Comparison of ENCODE assay signal across 1 fruit fly cellular context in genomic region chr2L:12644301-12644700, dm6.
TF ChIP-seq lines count a peak whose summit lies in the region.

No protein-coding gene starts in this region.

TF ChIP-seq in whole organism, embryonic, 481 proteins besides CTCF, POLR2A, EP300 and RAD21 (continued from another document):
- TF ChIP-seq CG31365 (tag; optimal IDR thresholded peaks at IDR 0.05; lab: Kevin White, UChicago) (no peak), Optix (GFP tag; IDR thresholded peaks at IDR 0.05; lab: Robert Waterston, UW) (no peak), CG9932 (GFP tag; IDR thresholded peaks at IDR 0.05; lab: Robert Waterston, UW) (no peak), CG31388 (GFP tag; optimal IDR thresholded peaks at IDR 0.05; lab: Kevin White, UChicago) (no peak), fd96Cb (tag; optimal IDR thresholded peaks at IDR 0.05; lab: Kevin White, UChicago) (peak; percentile 2), CG8944 (GFP tag; optimal IDR thresholded peaks at IDR 0.05; lab: Kevin White, UChicago) (no peak), mam (GFP tag; optimal IDR thresholded peaks at IDR 0.05; lab: Kevin White, UChicago) (no peak), al (GFP tag; IDR thresholded peaks at IDR 0.05; lab: Robert Waterston, UW) (no peak), Kr (GFP tag; optimal IDR thresholded peaks at IDR 0.05; lab: Kevin White, UChicago) (no peak), CG12299 (tag; optimal IDR thresholded peaks at IDR 0.05; lab: Kevin White, UChicago) (no peak), CG18619 (GFP tag; optimal IDR thresholded peaks at IDR 0.05; lab: Kevin White, UChicago) (no peak), emc (GFP tag; optimal IDR thresholded peaks at IDR 0.05; lab: Kevin White, UChicago) (no peak), CG11247 (GFP tag; IDR thresholded peaks at IDR 0.05; lab: Robert Waterston, UW) (no peak), HLH4C (GFP tag; IDR thresholded peaks at IDR 0.05; lab: Robert Waterston, UW; ENCODE audit: partially characterized antibody) (no peak), Hr78 (GFP tag; optimal IDR thresholded peaks at IDR 0.05; lab: Kevin White, UChicago) (no peak), Six4 (GFP tag; optimal IDR thresholded peaks at IDR 0.05; lab: Kevin White, UChicago) (no peak), jing (GFP tag; optimal IDR thresholded peaks at IDR 0.05; lab: Kevin White, UChicago) (no peak), ash1 (GFP tag; optimal IDR thresholded peaks at IDR 0.05; lab: Kevin White, UChicago) (no peak), CoRest (tag; optimal IDR thresholded peaks at IDR 0.05; lab: Kevin White, UChicago) (peak; percentile 45), sens (GFP tag; lab: Kevin White, UChicago) (peak; percentile 63), CG4854 (GFP tag; optimal IDR thresholded peaks at IDR 0.05; lab: Kevin White, UChicago) (no peak), vnd (GFP tag; IDR thresholded peaks at IDR 0.05; lab: Robert Waterston, UW; ENCODE audit: partially characterized antibody) (no peak), cas (GFP tag; IDR thresholded peaks at IDR 0.05; lab: Robert Waterston, UW) (no peak), CG1024 (GFP tag; IDR thresholded peaks at IDR 0.05; lab: Robert Waterston, UW) (no peak), CG12942 (GFP tag; optimal IDR thresholded peaks at IDR 0.05; lab: Kevin White, UChicago) (no peak), CG10462 (GFP tag; optimal IDR thresholded peaks at IDR 0.05; lab: Kevin White, UChicago) (no peak), CG8089 (GFP tag; optimal IDR thresholded peaks at IDR 0.05; lab: Kevin White, UChicago) (no peak), CG16815 (GFP tag; optimal IDR thresholded peaks at IDR 0.05; lab: Kevin White, UChicago) (no peak), klu (GFP tag; IDR thresholded peaks at IDR 0.05; lab: Robert Waterston, UW) (no peak), CG12769 (tag; optimal IDR thresholded peaks at IDR 0.05; lab: Kevin White, UChicago) (no peak), CG3407 (GFP tag; optimal IDR thresholded peaks at IDR 0.05; lab: Kevin White, UChicago) (no peak), CG17912 (GFP tag; optimal IDR thresholded peaks at IDR 0.05; lab: Kevin White, UChicago) (no peak), Dp (GFP tag; optimal IDR thresholded peaks at IDR 0.05; lab: Kevin White, UChicago) (no peak), Meics (GFP tag; optimal IDR thresholded peaks at IDR 0.05; lab: Kevin White, UChicago) (peak; percentile 19), YL-1 (GFP tag; optimal IDR thresholded peaks at IDR 0.05; lab: Kevin White, UChicago) (no peak), otp (GFP tag; IDR thresholded peaks at IDR 0.05; lab: Robert Waterston, UW) (peak; percentile 35; the same call in 1 of the 3 replicates), Camta (GFP tag; optimal IDR thresholded peaks at IDR 0.05; lab: Kevin White, UChicago) (no peak), Nf-YC (tag; optimal IDR thresholded peaks at IDR 0.05; lab: Kevin White, UChicago) (no peak), D (optimal IDR thresholded peaks at IDR 0.05; lab: Kevin White, UChicago) (no peak), D (GFP tag; optimal IDR thresholded peaks at IDR 0.05; lab: Kevin White, UChicago) (peak; percentile 13), CG17359 (tag; optimal IDR thresholded peaks at IDR 0.05; lab: Kevin White, UChicago) (no peak), pnt (GFP tag; optimal IDR thresholded peaks at IDR 0.05; lab: Kevin White, UChicago) (no peak)
